Worm (Caenorhabditis elegans) whole organism, L4 larva: ENCODE data around the gene ugt-51.

Experiments used
- D1046.2 ChIP-seq: fragments of 200-800 bp; sonication (Bioruptor generic); IDR thresholded peaks from 2 replicates; pipeline ENCODE4 v1.3.6; 2022; ENCODE audit warnings: missing genetic modification characterization, missing compliant biosample characterization
- F26F4.8 ChIP-seq: fragments of 200-800 bp; sonication (Bioruptor generic); conservative IDR thresholded peaks from 2 replicates; pipeline ENCODE4 v1.3.6; 2022; ENCODE audit warnings: missing genetic modification characterization, missing compliant biosample characterization
- F37D6.2 ChIP-seq: sonication (generic microtip); optimal IDR thresholded peaks from 2 replicates; lab custom pipeline; 2016; ENCODE audit warnings: mild to moderate bottlenecking, missing genetic modification characterization, missing compliant biosample characterization
- F44E2.7 ChIP-seq: fragments of 200-800 bp; sonication (Bioruptor generic); IDR thresholded peaks from 2 replicates; pipeline ENCODE4 v2.1.2; 2022; ENCODE audit warnings: missing genetic modification characterization, missing compliant biosample characterization
- T20F7.1 ChIP-seq: fragments of 200-800 bp; sonication (Bioruptor generic); optimal IDR thresholded peaks from 2 replicates; lab custom pipeline; 2018; ENCODE audit warnings: mild to moderate bottlenecking, missing genetic modification characterization, missing compliant biosample characterization
- Y105C5A.15 ChIP-seq: fragments of 200-800 bp; sonication (Bioruptor generic); IDR thresholded peaks from 2 replicates; pipeline ENCODE4 v1.3.6; 2022; ENCODE audit warnings: missing genetic modification characterization, missing compliant biosample characterization
- Y48G9A.11 ChIP-seq: fragments of 200-800 bp; sonication (Bioruptor generic); IDR thresholded peaks from 2 replicates; pipeline ENCODE4 v1.3.6; 2022; ENCODE audit warnings: missing genetic modification reagents, missing genetic modification characterization, missing compliant biosample characterization
- Y5F2A.4 ChIP-seq: fragments of 200-800 bp; sonication (Bioruptor generic); optimal IDR thresholded peaks from 2 replicates; lab custom pipeline; 2018; ENCODE audit warnings: mild to moderate bottlenecking, missing genetic modification characterization, missing compliant biosample characterization
- Y75B8A.6 ChIP-seq: fragments of 200-800 bp; sonication (Bioruptor generic); IDR thresholded peaks from 2 replicates; pipeline ENCODE4 v1.3.6; 2022; ENCODE audit warnings: missing genetic modification reagents, missing genetic modification characterization, missing compliant biosample characterization
- attf-4 ChIP-seq: sonication (generic microtip); optimal IDR thresholded peaks from 3 replicates; lab custom pipeline; 2017; ENCODE audit warnings: missing biosample characterization, missing genetic modification characterization
- ceh-20 ChIP-seq: fragments of 200-800 bp; sonication (Bioruptor generic); IDR thresholded peaks from 2 replicates; pipeline ENCODE4 v1.3.6; 2022; ENCODE audit warnings: missing genetic modification reagents, missing genetic modification characterization, missing compliant biosample characterization
- ceh-82 ChIP-seq: sonication (generic microtip); optimal IDR thresholded peaks from 2 replicates; lab custom pipeline; 2017; ENCODE audit warnings: missing biosample characterization, missing genetic modification characterization
- cey-2 ChIP-seq: sonication (generic microtip); optimal IDR thresholded peaks from 3 replicates; lab custom pipeline; 2017; ENCODE audit warnings: missing genetic modification characterization, mild to moderate bottlenecking, missing compliant biosample characterization, antibody characterized with exemption, borderline replicate concordance; ENCODE audit not compliant: insufficient read depth
- daf-19 ChIP-seq: fragments of 200-800 bp; sonication (Bioruptor generic); conservative IDR thresholded peaks from 2 replicates; pipeline ENCODE4 v1.3.6; 2022; ENCODE audit warnings: missing genetic modification characterization, missing compliant biosample characterization
- daf-8 ChIP-seq: fragments of 200-800 bp; sonication (Bioruptor generic); IDR thresholded peaks from 2 replicates; pipeline ENCODE4 v1.3.6; 2022; ENCODE audit warnings: missing genetic modification characterization, missing compliant biosample characterization
- dmd-6 ChIP-seq: fragments of 200-800 bp; sonication (Bioruptor generic); IDR thresholded peaks from 2 replicates; pipeline ENCODE4 v1.3.6; 2022; ENCODE audit warnings: missing genetic modification reagents, missing genetic modification characterization, missing compliant biosample characterization
- dmd-8 ChIP-seq: fragments of 200-800 bp; sonication (Bioruptor generic); IDR thresholded peaks from 2 replicates; pipeline ENCODE4 v1.3.6; 2022; ENCODE audit warnings: missing genetic modification characterization, missing compliant biosample characterization
- duxl-1 ChIP-seq: sonication (generic microtip); optimal IDR thresholded peaks from 2 replicates; lab custom pipeline; 2016; ENCODE audit warnings: mild to moderate bottlenecking, missing genetic modification characterization, moderate library complexity, missing compliant biosample characterization; ENCODE audit not compliant: poor library complexity
- fos-1 ChIP-seq: fragments of 150-350 bp; optimal IDR thresholded peaks from 2 replicates; lab custom pipeline; 2014; ENCODE audit warnings: missing biosample characterization, missing genetic modification characterization
- gei-8 ChIP-seq: fragments of 200-800 bp; sonication (Bioruptor generic); optimal IDR thresholded peaks from 2 replicates; lab custom pipeline; 2018; ENCODE audit warnings: mild to moderate bottlenecking, missing genetic modification characterization, missing compliant biosample characterization
- hmg-1.1 ChIP-seq: fragments of 200-800 bp; sonication (Bioruptor generic); IDR thresholded peaks from 2 replicates; pipeline ENCODE4 v1.3.6; 2022; ENCODE audit warnings: missing genetic modification reagents, missing genetic modification characterization, missing compliant biosample characterization
- lim-7 ChIP-seq: fragments of 200-800 bp; sonication (Bioruptor generic); IDR thresholded peaks from 2 replicates; pipeline ENCODE4 v1.3.6; 2022; ENCODE audit warnings: missing genetic modification characterization, missing compliant biosample characterization
- lin-1 ChIP-seq: fragments of 200-800 bp; sonication (Bioruptor generic); IDR thresholded peaks from 2 replicates; pipeline ENCODE4 v1.3.6; 2022; ENCODE audit warnings: missing genetic modification reagents, missing genetic modification characterization, missing compliant biosample characterization
- lin-39 ChIP-seq: fragments of 150-350 bp; optimal IDR thresholded peaks from 2 replicates; lab custom pipeline; 2014; ENCODE audit warnings: missing biosample characterization, missing genetic modification reagents, missing genetic modification characterization
- madf-5 ChIP-seq, 2 experiments: fragments of 200-800 bp; sonication (Bioruptor generic); IDR thresholded peaks; 2 replicates each; pipeline ENCODE4 v1.3.6; 2022; ENCODE audit warnings: missing compliant biosample characterization in 2 of 2, missing genetic modification characterization in 2 of 2
- madf-9 ChIP-seq: fragments of 200-800 bp; sonication (Bioruptor generic); conservative IDR thresholded peaks from 2 replicates; pipeline ENCODE4 v1.3.6; 2022; ENCODE audit warnings: missing genetic modification reagents, missing genetic modification characterization, missing compliant biosample characterization
- mdl-1 ChIP-seq, 2 experiments: fragments of 150-350 bp in 1 of 2; sonication (generic microtip) in 1 of 2; optimal IDR thresholded peaks; 2 replicates each; lab custom pipeline; 2014 to 2017; ENCODE audit warnings: missing biosample characterization in 2 of 2, missing genetic modification characterization in 2 of 2
- nhr-10 ChIP-seq: fragments of 150-350 bp; optimal IDR thresholded peaks from 2 replicates; lab custom pipeline; 2014; ENCODE audit warnings: missing biosample characterization, missing genetic modification characterization
- nhr-48 ChIP-seq: sonication (generic microtip); optimal IDR thresholded peaks from 2 replicates; lab custom pipeline; 2016; ENCODE audit warnings: mild to moderate bottlenecking, missing genetic modification characterization, missing compliant biosample characterization
- nhr-77 ChIP-seq: fragments of 150-350 bp; optimal IDR thresholded peaks from 2 replicates; lab custom pipeline; 2014; ENCODE audit warnings: missing biosample characterization, missing genetic modification characterization
- pha-4 ChIP-seq, 2 experiments: fragments of 150-350 bp in 1 of 2; fragments of 200-800 bp in 1 of 2; sonication (Bioruptor generic) in 1 of 2; IDR thresholded peaks in 1 of 2; optimal IDR thresholded peaks in 1 of 2; 2 replicates each; pipeline versions ENCODE4 v1.3.6 to Lab custom; 2014 to 2022; ENCODE audit warnings: missing genetic modification characterization in 2 of 2, missing genetic modification reagents in 2 of 2, missing biosample characterization in 1 of 2, missing compliant biosample characterization in 1 of 2
- php-3 ChIP-seq: fragments of 200-800 bp; sonication (Bioruptor generic); IDR thresholded peaks from 2 replicates; pipeline ENCODE4 v1.3.6; 2022; ENCODE audit warnings: missing genetic modification reagents, missing genetic modification characterization, missing compliant biosample characterization
- rbr-2 ChIP-seq: sonication (generic microtip); optimal IDR thresholded peaks from 2 replicates; lab custom pipeline; 2016; ENCODE audit warnings: missing genotype, missing genetic modification characterization, missing compliant biosample characterization
- saeg-2 ChIP-seq: fragments of 200-800 bp; sonication (Bioruptor generic); IDR thresholded peaks from 2 replicates; pipeline ENCODE4 v1.3.6; 2022; ENCODE audit warnings: missing genetic modification reagents, missing genetic modification characterization, missing compliant biosample characterization
- spr-3 ChIP-seq: fragments of 200-800 bp; sonication (Bioruptor generic); optimal IDR thresholded peaks from 2 replicates; lab custom pipeline; 2018; ENCODE audit warnings: mild to moderate bottlenecking, missing genetic modification characterization, missing compliant biosample characterization
- unc-62 ChIP-seq, 3 experiments: fragments of 150-350 bp in 1 of 3; sonication (generic microtip); optimal IDR thresholded peaks in 2 of 3; peaks in 1 of 3; 1 replicate in 1 of 3; 2 replicates in 2 of 3; lab custom pipeline; 2014 to 2017; ENCODE audit warnings: missing biosample characterization in 3 of 3, missing genetic modification characterization in 3 of 3, missing genetic modification reagents in 3 of 3, missing genotype in 1 of 3
- zfp-3 ChIP-seq: fragments of 200-800 bp; sonication (Bioruptor generic); conservative IDR thresholded peaks from 2 replicates; pipeline ENCODE4 v1.3.6; 2022; ENCODE audit warnings: missing genetic modification reagents, missing genetic modification characterization, missing compliant biosample characterization

The ugt-51 gene

DNA sequence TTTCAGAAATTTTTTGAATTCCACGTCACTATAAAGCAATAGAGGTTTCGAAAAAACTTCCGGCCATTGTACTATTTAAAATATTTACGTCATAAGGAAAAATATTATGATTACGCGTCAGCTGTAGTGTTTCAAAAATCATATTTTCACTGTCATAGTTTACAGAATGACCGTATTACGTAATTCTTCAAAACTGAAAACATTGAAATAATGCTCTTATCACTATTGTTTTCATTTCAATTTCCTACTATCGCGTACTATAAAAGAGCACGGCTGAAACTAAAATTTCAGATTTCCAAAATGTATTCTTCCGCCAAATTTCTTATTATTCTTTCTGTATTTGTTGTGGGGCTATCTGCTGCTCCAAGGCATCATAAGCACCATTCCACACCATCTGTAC, 32.6 kb downstream of the ugt-51 start, which contains the start of gene F14F9.2:
Gene F14F9.2, plus strand, starts transcription at position 301 of the 400 bp plus-strand sequence.
- TF ChIP-seq gei-8 (no peak), Y48G9A.11 (GFP tag; lab: Robert Waterston, UW) (no peak), ceh-20 (GFP tag; lab: Robert Waterston, UW) (no peak), T20F7.1 (GFP tag; lab: Kevin White, UChicago) (no peak), Y75B8A.6 (GFP tag; lab: Robert Waterston, UW) (no peak), fos-1 (tag; lab: Kevin White, UChicago) (no peak), Y5F2A.4 (GFP tag; lab: Kevin White, UChicago) (no peak), madf-5 (GFP tag; IDR thresholded peaks at IDR 0.05; lab: Robert Waterston, UW) (no peak), dmd-6 (GFP tag; lab: Robert Waterston, UW) (no peak), nhr-77 (tag; lab: Kevin White, UChicago) (no peak), daf-19 (no peak), ceh-82 (tag; lab: Kevin White, UChicago) (no peak), D1046.2 (GFP tag; lab: Robert Waterston, UW) (no peak), Y105C5A.15 (no peak), dmd-8 (no peak), rbr-2 (tag; lab: Kevin White, UChicago) (no peak), daf-8 (GFP tag; lab: Robert Waterston, UW) (no peak), lim-7 (GFP tag; lab: Robert Waterston, UW) (no peak), cey-2 (tag; lab: Kevin White, UChicago) (no peak)

DNA sequence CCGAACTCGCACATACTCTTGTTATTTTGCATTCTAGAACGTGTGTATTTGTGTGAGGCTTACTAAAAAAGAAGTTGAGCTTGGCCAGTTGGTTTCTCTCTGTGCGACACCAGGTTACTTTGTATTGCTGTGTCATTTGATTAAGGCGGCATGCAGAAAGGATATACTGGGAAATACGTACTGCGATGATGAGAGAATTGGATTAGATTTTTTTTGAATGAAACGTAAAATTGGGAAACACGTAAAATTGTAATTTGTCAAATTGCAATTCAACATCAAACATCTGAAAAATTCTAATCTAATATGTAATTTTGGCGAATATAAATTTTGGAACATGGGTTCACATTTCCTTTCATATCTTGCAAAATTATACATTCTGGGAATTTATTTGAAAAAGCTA, 33.3 kb downstream of the ugt-51 start, which contains the start of gene srh-129:
Gene srh-129, minus strand, starts transcription at position 101 of the 400 bp plus-strand sequence.
- no peak for TF ChIP-seq mdl-1 (tag; optimal IDR thresholded peaks at IDR 0.05; lab: Kevin White, UChicago)
- TF ChIP-seq duxl-1 (tag; lab: Kevin White, UChicago), result no peak
- no peak for TF ChIP-seq saeg-2 (GFP tag; lab: Robert Waterston, UW)
- TF ChIP-seq attf-4, result no peak
- no peak for TF ChIP-seq madf-9 (GFP tag; lab: Robert Waterston, UW)
- no peak for TF ChIP-seq unc-62 (GFP tag; optimal IDR thresholded peaks at IDR 0.05 in 1 of 2; lab: Kevin White, UChicago)
- TF ChIP-seq unc-62 (tag; optimal IDR thresholded peaks at IDR 0.05; lab: Kevin White, UChicago), result no peak
- no peak for TF ChIP-seq dmd-6 (GFP tag; lab: Robert Waterston, UW)
- TF ChIP-seq zfp-3, result no peak
- no peak for TF ChIP-seq nhr-48
- no peak for TF ChIP-seq nhr-10 (tag; lab: Kevin White, UChicago)
- no peak for TF ChIP-seq ceh-82 (tag; lab: Kevin White, UChicago)
- TF ChIP-seq F26F4.8 (GFP tag; lab: Robert Waterston, UW), result no peak
- TF ChIP-seq Y75B8A.6 (GFP tag; lab: Robert Waterston, UW), result no peak
- TF ChIP-seq php-3 (GFP tag; lab: Robert Waterston, UW), result no peak
- no peak for TF ChIP-seq F37D6.2
- TF ChIP-seq F44E2.7 (GFP tag; lab: Robert Waterston, UW), result no peak
- TF ChIP-seq, all 104 proteins: peak for 0

DNA sequence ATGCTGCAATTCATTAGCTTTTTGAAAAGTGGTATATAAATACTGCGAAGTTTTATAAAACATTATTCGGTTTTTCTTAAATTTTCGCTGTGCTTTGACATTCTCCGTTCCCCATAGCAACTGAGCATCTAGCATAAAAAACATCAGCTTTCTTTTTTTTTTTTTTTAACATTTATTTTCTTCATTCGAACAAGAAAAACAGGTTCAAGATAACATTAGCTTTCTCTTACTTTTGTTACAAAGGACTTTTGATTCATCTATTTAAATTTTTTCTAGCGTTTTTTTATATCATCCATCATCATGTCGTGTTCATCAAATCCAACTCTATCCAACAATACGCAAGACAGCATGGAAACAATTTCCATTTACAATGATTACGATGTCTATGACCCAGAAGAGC, 39.2 kb downstream of the ugt-51 start, which contains the start of gene F14F9.3:
Gene F14F9.3, plus strand, starts transcription at position 301 of the 400 bp plus-strand sequence.
- TF ChIP-seq nhr-48 (no peak), lin-1 (GFP tag; lab: Robert Waterston, UW) (no peak), spr-3 (GFP tag; lab: Kevin White, UChicago) (no peak), pha-4 (GFP tag; IDR thresholded peaks at IDR 0.05; lab: Robert Waterston, UW) (no peak), pha-4 (tag; optimal IDR thresholded peaks at IDR 0.05; lab: Kevin White, UChicago) (no peak), hmg-1.1 (GFP tag; lab: Robert Waterston, UW) (no peak), lin-39 (tag; lab: Kevin White, UChicago) (no peak)
- TF ChIP-seq, all 104 proteins: peak for 0
